Worm (Caenorhabditis elegans) whole organism, late embryonic: ENCODE data around the gene C25H3.16.
A peak's percentile ranks its signal among the peaks of the same experiment; 100 is the strongest.

ENCODE experiments used
- F13H6.1 ChIP-seq: sonication (generic microtip); optimal IDR thresholded peaks from 2 replicates; lab custom pipeline; 2016; ENCODE audit warnings: missing genetic modification characterization, missing compliant biosample characterization
- T23F11.4 ChIP-seq: fragments of 200-800 bp; sonication (Bioruptor generic); optimal IDR thresholded peaks from 2 replicates; lab custom pipeline; 2018; ENCODE audit warnings: mild to moderate bottlenecking, missing genetic modification characterization, missing compliant biosample characterization
- ceh-2 ChIP-seq: sonication (generic microtip); optimal IDR thresholded peaks from 2 replicates; lab custom pipeline; 2016; ENCODE audit warnings: missing genotype, missing genetic modification characterization, missing compliant biosample characterization
- ceh-22 ChIP-seq: sonication (generic microtip); optimal IDR thresholded peaks from 2 replicates; lab custom pipeline; 2017; ENCODE audit warnings: missing biosample characterization, missing genetic modification characterization
- ceh-30 ChIP-seq: fragments of 150-350 bp; optimal IDR thresholded peaks from 2 replicates; lab custom pipeline; 2014; ENCODE audit warnings: missing biosample characterization, missing genetic modification characterization
- ceh-31 ChIP-seq: sonication (generic microtip); optimal IDR thresholded peaks from 2 replicates; lab custom pipeline; 2016; ENCODE audit warnings: missing genetic modification characterization, missing compliant biosample characterization
- ceh-34 ChIP-seq: sonication (generic microtip); optimal IDR thresholded peaks from 2 replicates; lab custom pipeline; 2016; ENCODE audit warnings: mild to moderate bottlenecking, missing genetic modification characterization, missing compliant biosample characterization
- ceh-6 ChIP-seq: fragments of 200-800 bp; sonication (Bioruptor generic); optimal IDR thresholded peaks from 2 replicates; lab custom pipeline; 2018; ENCODE audit warnings: mild to moderate bottlenecking, missing genetic modification characterization, missing compliant biosample characterization
- dmd-4 ChIP-seq: sonication (generic microtip); optimal IDR thresholded peaks from 2 replicates; lab custom pipeline; 2016; ENCODE audit warnings: borderline replicate concordance, missing genetic modification characterization, missing compliant biosample characterization
- elt-2 ChIP-seq: sonication (generic microtip); optimal IDR thresholded peaks from 2 replicates; lab custom pipeline; 2016; ENCODE audit warnings: missing genetic modification reagents, missing genetic modification characterization, missing compliant biosample characterization
- ets-4 ChIP-seq: sonication (generic microtip); optimal IDR thresholded peaks from 2 replicates; lab custom pipeline; 2016; ENCODE audit warnings: missing genetic modification characterization, missing compliant biosample characterization
- fkh-10 ChIP-seq: fragments of 150-350 bp; optimal IDR thresholded peaks from 2 replicates; lab custom pipeline; 2014; ENCODE audit warnings: missing biosample characterization, missing genetic modification reagents, missing genetic modification characterization
- gmeb-2 ChIP-seq: sonication (generic microtip); optimal IDR thresholded peaks from 2 replicates; lab custom pipeline; 2016; ENCODE audit warnings: missing genetic modification characterization, inconsistent platforms, missing compliant biosample characterization
- hlh-13 ChIP-seq: fragments of 200-800 bp; sonication (Bioruptor generic); optimal IDR thresholded peaks from 2 replicates; lab custom pipeline; 2018; ENCODE audit warnings: mild to moderate bottlenecking, missing genetic modification characterization, missing compliant biosample characterization
- hlh-30 ChIP-seq: sonication (generic microtip); optimal IDR thresholded peaks from 2 replicates; lab custom pipeline; 2017; ENCODE audit warnings: antibody characterized with exemption, missing genetic modification characterization, missing compliant biosample characterization; ENCODE audit not compliant: insufficient read depth
- lin-11 ChIP-seq: fragments of 200-800 bp; sonication (Bioruptor generic); optimal IDR thresholded peaks from 2 replicates; lab custom pipeline; 2018; ENCODE audit warnings: mild to moderate bottlenecking, missing genetic modification characterization, missing compliant biosample characterization
- madf-2 ChIP-seq: sonication (generic microtip); optimal IDR thresholded peaks from 2 replicates; lab custom pipeline; 2017; ENCODE audit warnings: missing genetic modification characterization, missing compliant biosample characterization
- mec-3 ChIP-seq: sonication (generic microtip); optimal IDR thresholded peaks from 2 replicates; lab custom pipeline; 2016; ENCODE audit warnings: borderline replicate concordance, missing genetic modification characterization, missing compliant biosample characterization
- nfya-1 ChIP-seq: sonication (generic microtip); optimal IDR thresholded peaks from 2 replicates; lab custom pipeline; 2017; ENCODE audit warnings: missing genetic modification characterization, mild to moderate bottlenecking, missing compliant biosample characterization, antibody characterized with exemption, moderate library complexity
- pag-3 ChIP-seq: sonication (generic microtip); optimal IDR thresholded peaks from 2 replicates; lab custom pipeline; 2016; ENCODE audit warnings: missing compliant biosample characterization, missing genetic modification characterization, borderline replicate concordance
- pha-2 ChIP-seq: sonication (generic microtip); optimal IDR thresholded peaks from 2 replicates; lab custom pipeline; 2017; ENCODE audit warnings: mild to moderate bottlenecking, missing genetic modification characterization, missing compliant biosample characterization
- pha-4 ChIP-seq: fragments of 150-350 bp; optimal IDR thresholded peaks from 2 replicates; lab custom pipeline; 2018; ENCODE audit warnings: missing biosample characterization, missing genetic modification reagents, missing genetic modification characterization
- ref-2 ChIP-seq: sonication (generic microtip); optimal IDR thresholded peaks from 2 replicates; lab custom pipeline; 2016; ENCODE audit warnings: missing genetic modification characterization, missing compliant biosample characterization
- rnt-1 ChIP-seq: sonication (generic microtip); optimal IDR thresholded peaks from 2 replicates; lab custom pipeline; 2016; ENCODE audit warnings: missing genetic modification characterization, missing compliant biosample characterization
- sox-2 ChIP-seq: fragments of 200-800 bp; sonication (Bioruptor generic); IDR thresholded peaks from 2 replicates; pipeline ENCODE4 v1.3.6; 2022; ENCODE audit warnings: missing genetic modification reagents, missing genetic modification characterization, missing compliant biosample characterization
- sox-4 ChIP-seq: sonication (generic microtip); optimal IDR thresholded peaks from 2 replicates; lab custom pipeline; 2017; ENCODE audit warnings: mild to moderate bottlenecking, missing genetic modification characterization, inconsistent platforms, missing compliant biosample characterization
- syd-9 ChIP-seq: sonication (generic microtip); optimal IDR thresholded peaks from 2 replicates; lab custom pipeline; 2016; ENCODE audit warnings: mild to moderate bottlenecking, missing genetic modification characterization, moderate library complexity, missing compliant biosample characterization
- tbx-7 ChIP-seq: sonication (generic microtip); optimal IDR thresholded peaks from 2 replicates; lab custom pipeline; 2016; ENCODE audit warnings: missing genotype, missing genetic modification characterization, missing compliant biosample characterization
- ttx-3 ChIP-seq: sonication (generic microtip); optimal IDR thresholded peaks from 2 replicates; lab custom pipeline; 2016; ENCODE audit warnings: missing genetic modification reagents, missing genetic modification characterization, missing compliant biosample characterization
- unc-3 ChIP-seq, 2 experiments: fragments of 200-800 bp in 1 of 2; sonication (Bioruptor generic) in 1 of 2; sonication (generic microtip) in 1 of 2; conservative IDR thresholded peaks in 1 of 2; optimal IDR thresholded peaks in 1 of 2; 2 replicates each; pipeline versions ENCODE4 v1.3.6 to Lab custom; 2016 to 2022; ENCODE audit warnings: missing compliant biosample characterization in 2 of 2, missing genetic modification characterization in 2 of 2, missing genetic modification reagents in 1 of 2
- unc-42 ChIP-seq: sonication (generic microtip); optimal IDR thresholded peaks from 2 replicates; lab custom pipeline; 2016; ENCODE audit warnings: missing genotype, missing genetic modification characterization, missing compliant biosample characterization
- unc-55 ChIP-seq: sonication (generic microtip); optimal IDR thresholded peaks from 2 replicates; lab custom pipeline; 2017; ENCODE audit warnings: missing biosample characterization, missing genetic modification reagents, missing genetic modification characterization
- unc-86 ChIP-seq: sonication (generic microtip); optimal IDR thresholded peaks from 2 replicates; lab custom pipeline; 2016; ENCODE audit warnings: missing genetic modification characterization, missing compliant biosample characterization
- zip-5 ChIP-seq: sonication (generic microtip); optimal IDR thresholded peaks from 2 replicates; lab custom pipeline; 2016; ENCODE audit warnings: missing genetic modification characterization, missing compliant biosample characterization

Gene C25H3.16

ce11 chrII:5702611-5703192, 36.6 kb downstream of the C25H3.16 start:
- TF ChIP-seq ceh-6 (GFP tag; lab: Kevin White, UChicago) (no peak), ceh-31 (tag; lab: Kevin White, UChicago) (peak; percentile 62), F13H6.1 (tag; lab: Kevin White, UChicago) (no peak), sox-4 (tag; lab: Kevin White, UChicago) (no peak), pag-3 (no peak), unc-86 (tag; lab: Kevin White, UChicago) (no peak), unc-42 (tag; lab: Kevin White, UChicago) (peak; percentile 49), hlh-13 (GFP tag; lab: Kevin White, UChicago) (no peak)

- TF ChIP-seq F13H6.1 (tag; lab: Kevin White, UChicago) (no peak), ttx-3 (tag; lab: Kevin White, UChicago) (no peak), mec-3 (tag; lab: Kevin White, UChicago) (no peak), lin-11 (no peak), pag-3 (no peak), ceh-30 (no peak), ceh-34 (tag; lab: Kevin White, UChicago) (no peak), pha-4 (tag; lab: Kevin White, UChicago) (no peak), ref-2 (no peak), pha-2 (tag; lab: Kevin White, UChicago) (no peak), T23F11.4 (GFP tag; lab: Kevin White, UChicago) (no peak), madf-2 (tag; lab: Kevin White, UChicago) (no peak), hlh-30 (tag; lab: Kevin White, UChicago) (no peak), hlh-13 (GFP tag; lab: Kevin White, UChicago) (no peak), nfya-1 (tag; lab: Kevin White, UChicago) (no peak), rnt-1 (no peak), elt-2 (tag; lab: Kevin White, UChicago) (no peak), unc-42 (tag; lab: Kevin White, UChicago) (no peak)
Observed at ce11 chrII:5704479-5704878, 38.4 kb downstream of the C25H3.16 start.

ce11 chrII:5707532-5707931, 41.4 kb downstream of the C25H3.16 start, which contains the start of gene osta-2:
Gene osta-2 (plus strand): TSS chrII:5707691.
- TF ChIP-seq tbx-7 (tag; lab: Kevin White, UChicago) (no peak), ceh-2 (tag; lab: Kevin White, UChicago) (no peak), gmeb-2 (no peak), zip-5 (no peak), ceh-22 (no peak), syd-9 (no peak), unc-42 (tag; lab: Kevin White, UChicago) (no peak), dmd-4 (tag; lab: Kevin White, UChicago) (no peak), F13H6.1 (tag; lab: Kevin White, UChicago) (no peak), elt-2 (tag; lab: Kevin White, UChicago) (no peak), nfya-1 (tag; lab: Kevin White, UChicago) (no peak), unc-55 (GFP tag; lab: Kevin White, UChicago) (no peak), unc-3 (GFP tag; conservative IDR thresholded peaks at IDR 0.05; lab: Robert Waterston, UW) (no peak), unc-3 (tag; optimal IDR thresholded peaks at IDR 0.05; lab: Kevin White, UChicago) (no peak), sox-2 (GFP tag; lab: Robert Waterston, UW) (no peak), ets-4 (no peak), ref-2 (no peak), fkh-10 (GFP tag; lab: Kevin White, UChicago) (no peak), ttx-3 (tag; lab: Kevin White, UChicago) (no peak)
- TF ChIP-seq, all 69 proteins: peak for 0

ce11 chrII:5708154-5708553, 42.1 kb downstream of the C25H3.16 start:
- TF ChIP-seq unc-42 (tag; lab: Kevin White, UChicago) (peak; percentile 90), lin-11 (no peak)
- TF ChIP-seq, all 69 proteins: peak for 1
